Fruit fly (Drosophila melanogaster): ENCODE results near the gene CG34299.

The CG34299 gene

dm6 chr3R:30235253-30235652, 14.1 kb upstream of the CG34299 start (continued):
- TF ChIP-seq Gug (GFP tag; IDR thresholded peaks at IDR 0.05) (no peak), wek (GFP tag; optimal IDR thresholded peaks at IDR 0.05) (no peak), bowl (GFP tag; IDR thresholded peaks at IDR 0.05) (no peak), CG10543 (GFP tag; optimal IDR thresholded peaks at IDR 0.05) (no peak), CG7786 (GFP tag; optimal IDR thresholded peaks at IDR 0.05) (no peak), dimm (GFP tag; IDR thresholded peaks at IDR 0.05) (no peak), tx (GFP tag; optimal IDR thresholded peaks at IDR 0.05) (no peak), Oaz (GFP tag; IDR thresholded peaks at IDR 0.05) (no peak), emc (GFP tag; optimal IDR thresholded peaks at IDR 0.05) (no peak), kah (GFP tag; optimal IDR thresholded peaks at IDR 0.05) (no peak), hb (GFP tag; IDR thresholded peaks at IDR 0.05; ENCODE audit: partially characterized antibody) (no peak), hth (optimal IDR thresholded peaks at IDR 0.05) (no peak), CG10565 (GFP tag; optimal IDR thresholded peaks at IDR 0.05) (no peak), Nf-YB (GFP tag; optimal IDR thresholded peaks at IDR 0.05) (no peak), CG17568 (GFP tag; optimal IDR thresholded peaks at IDR 0.05) (no peak), CG11696 (GFP tag; IDR thresholded peaks at IDR 0.05) (no peak), Bgb (GFP tag; IDR thresholded peaks at IDR 0.05; ENCODE audit: partially characterized antibody) (no peak), D19A (tag; optimal IDR thresholded peaks at IDR 0.05) (peak; percentile 29), HmgZ (tag; optimal IDR thresholded peaks at IDR 0.05) (peak; percentile 7), CG17829 (tag; optimal IDR thresholded peaks at IDR 0.05) (no peak), rib (GFP tag; IDR thresholded peaks at IDR 0.05) (no peak), CG3847 (GFP tag; IDR thresholded peaks at IDR 0.05) (no peak), otp (GFP tag; IDR thresholded peaks at IDR 0.05) (0 out of 3 replicates have a peak, but pooled peaks have one; percentile 7), CG14965 (GFP tag; optimal IDR thresholded peaks at IDR 0.05; ENCODE audit: borderline replicate concordance) (no peak), Ets97D (GFP tag; optimal IDR thresholded peaks at IDR 0.05) (no peak), CG31388 (GFP tag; optimal IDR thresholded peaks at IDR 0.05) (no peak), CG18619 (GFP tag; optimal IDR thresholded peaks at IDR 0.05) (no peak), CG18011 (GFP tag; optimal IDR thresholded peaks at IDR 0.05) (no peak), Spps (tag; optimal IDR thresholded peaks at IDR 0.05) (no peak), NFAT (GFP tag; IDR thresholded peaks at IDR 0.05) (no peak), Fer1 (GFP tag; optimal IDR thresholded peaks at IDR 0.05) (peak; percentile 35), Doc2 (GFP tag; IDR thresholded peaks at IDR 0.05) (no peak), tna (GFP tag; IDR thresholded peaks at IDR 0.05; ENCODE audit: partially characterized antibody) (no peak), CG1233 (GFP tag; optimal IDR thresholded peaks at IDR 0.05) (no peak), MESR4 (GFP tag; optimal IDR thresholded peaks at IDR 0.05) (no peak), Rx (GFP tag; IDR thresholded peaks at IDR 0.05) (no peak), pzg (GFP tag; optimal IDR thresholded peaks at IDR 0.05) (no peak), CG12769 (tag; optimal IDR thresholded peaks at IDR 0.05) (peak; percentile 17), chinmo (GFP tag; IDR thresholded peaks at IDR 0.05; ENCODE audit: partially characterized antibody) (no peak), fd96Cb (tag; optimal IDR thresholded peaks at IDR 0.05) (peak; percentile 2), HLHmδ (GFP tag; optimal IDR thresholded peaks at IDR 0.05) (no peak), D (optimal IDR thresholded peaks at IDR 0.05) (no peak), D (GFP tag; optimal IDR thresholded peaks at IDR 0.05) (peak; percentile 8), Bdp1 (GFP tag; optimal IDR thresholded peaks at IDR 0.05) (no peak), grn (GFP tag; optimal IDR thresholded peaks at IDR 0.05) (no peak), CG17612 (GFP tag; IDR thresholded peaks at IDR 0.05) (no peak), Xbp1 (GFP tag; optimal IDR thresholded peaks at IDR 0.05) (peak; percentile 21), CG15269 (tag; optimal IDR thresholded peaks at IDR 0.05) (peak; percentile 49), ssp (GFP tag; IDR thresholded peaks at IDR 0.05) (peak; percentile 19; the same call in 1 of the 2 replicates), lmd (GFP tag; IDR thresholded peaks at IDR 0.05) (no peak), abd-A (tag; optimal IDR thresholded peaks at IDR 0.05) (no peak), CG33557 (GFP tag; optimal IDR thresholded peaks at IDR 0.05) (no peak)

Data from whole organism, embryonic.